Fruit fly (Drosophila melanogaster) Kc167 (cell line): ENCODE data around the gene ringer.

Experiments
- Myc ChIP-seq: fragments of >200 bp; optimal IDR thresholded peaks from 2 replicates; lab custom pipeline; 2017; ENCODE audit warnings: missing external identifiers
- Sin3A ChIP-seq: fragments of >200 bp; optimal IDR thresholded peaks from 2 replicates; lab custom pipeline; 2018; ENCODE audit warnings: missing external identifiers
- insv ChIP-seq: fragments of >200 bp; optimal IDR thresholded peaks from 3 replicates; lab custom pipeline; 2018; ENCODE audit warnings: missing external identifiers
- psq ChIP-seq: fragments of >200 bp; optimal IDR thresholded peaks from 2 replicates; lab custom pipeline; 2017; ENCODE audit warnings: missing external identifiers

- TF ChIP-seq insv (lab: Kevin White, UChicago), result no peak
- TF ChIP-seq psq (lab: Kevin White, UChicago), result no peak
- no peak for TF ChIP-seq Sin3A (lab: Kevin White, UChicago)
- TF ChIP-seq Myc, result no peak
Observed at dm6 chr3L:16323372-16323771, 35.9 kb downstream of the ringer start, which contains the start of gene CG13059.
